Worm (Caenorhabditis elegans) whole organism, L4 larva: Measurements from ENCODE around the gene F26G1.5.

Experiments
- F37D6.2 ChIP-seq: sonication (generic microtip); optimal IDR thresholded peaks from 2 replicates; lab custom pipeline; 2016; ENCODE audit warnings: mild to moderate bottlenecking, missing genetic modification characterization, missing compliant biosample characterization
- R02D3.7 ChIP-seq: fragments of 150-350 bp; sonication (generic microtip); optimal IDR thresholded peaks from 3 replicates; lab custom pipeline; 2014; ENCODE audit warnings: missing biosample characterization, missing genetic modification characterization
- T26A8.4 ChIP-seq: fragments of 200-800 bp; sonication (Bioruptor generic); IDR thresholded peaks from 2 replicates; pipeline ENCODE4 v1.3.6; 2022; ENCODE audit warnings: missing genetic modification characterization, missing compliant biosample characterization
- Y105C5A.15 ChIP-seq: fragments of 200-800 bp; sonication (Bioruptor generic); IDR thresholded peaks from 2 replicates; pipeline ENCODE4 v1.3.6; 2022; ENCODE audit warnings: missing genetic modification characterization, missing compliant biosample characterization
- Y48G9A.11 ChIP-seq: fragments of 200-800 bp; sonication (Bioruptor generic); IDR thresholded peaks from 2 replicates; pipeline ENCODE4 v1.3.6; 2022; ENCODE audit warnings: missing genetic modification reagents, missing genetic modification characterization, missing compliant biosample characterization
- Y5F2A.4 ChIP-seq: fragments of 200-800 bp; sonication (Bioruptor generic); optimal IDR thresholded peaks from 2 replicates; lab custom pipeline; 2018; ENCODE audit warnings: mild to moderate bottlenecking, missing genetic modification characterization, missing compliant biosample characterization
- Y75B8A.6 ChIP-seq: fragments of 200-800 bp; sonication (Bioruptor generic); IDR thresholded peaks from 2 replicates; pipeline ENCODE4 v1.3.6; 2022; ENCODE audit warnings: missing genetic modification reagents, missing genetic modification characterization, missing compliant biosample characterization
- aha-1 ChIP-seq: fragments of 150-350 bp; peaks from one replicate; lab custom pipeline; 2014; ENCODE audit warnings: missing biosample characterization, missing genetic modification characterization
- ama-1 ChIP-seq: fragments of 150-350 bp; optimal IDR thresholded peaks from 2 replicates; lab custom pipeline; 2014; ENCODE audit warnings: inconsistent platforms, mixed read lengths
- ceh-28 ChIP-seq: fragments of 150-350 bp; optimal IDR thresholded peaks from 2 replicates; lab custom pipeline; 2014; ENCODE audit warnings: missing biosample characterization, missing genetic modification reagents, missing genetic modification characterization
- ceh-32 ChIP-seq: sonication (generic microtip); optimal IDR thresholded peaks from 2 replicates; lab custom pipeline; 2016; ENCODE audit warnings: mild to moderate bottlenecking, missing genetic modification characterization, missing compliant biosample characterization; ENCODE audit not compliant: poor library complexity
- ceh-82 ChIP-seq: sonication (generic microtip); optimal IDR thresholded peaks from 2 replicates; lab custom pipeline; 2017; ENCODE audit warnings: missing biosample characterization, missing genetic modification characterization
- ces-1 ChIP-seq: fragments of 150-350 bp; sonication (generic microtip); optimal IDR thresholded peaks from 4 replicates; lab custom pipeline; 2014; ENCODE audit warnings: missing biosample characterization, missing genetic modification reagents, missing genetic modification characterization
- ctbp-1 ChIP-seq: fragments of 200-800 bp; sonication (Bioruptor generic); IDR thresholded peaks from 2 replicates; pipeline ENCODE4 v1.3.6; 2022; ENCODE audit warnings: missing genetic modification reagents, missing genetic modification characterization, missing compliant biosample characterization
- daf-12 ChIP-seq: fragments of 150-350 bp; optimal IDR thresholded peaks from 2 replicates; lab custom pipeline; 2014; ENCODE audit warnings: missing biosample characterization, missing genetic modification reagents, missing genetic modification characterization
- dmd-6 ChIP-seq: fragments of 200-800 bp; sonication (Bioruptor generic); IDR thresholded peaks from 2 replicates; pipeline ENCODE4 v1.3.6; 2022; ENCODE audit warnings: missing genetic modification reagents, missing genetic modification characterization, missing compliant biosample characterization
- dmd-8 ChIP-seq: fragments of 200-800 bp; sonication (Bioruptor generic); IDR thresholded peaks from 2 replicates; pipeline ENCODE4 v1.3.6; 2022; ENCODE audit warnings: missing genetic modification characterization, missing compliant biosample characterization
- dmd-9 ChIP-seq: fragments of 200-800 bp; sonication (Bioruptor generic); IDR thresholded peaks from 2 replicates; pipeline ENCODE4 v1.3.6; 2022; ENCODE audit warnings: missing genetic modification reagents, missing genetic modification characterization, missing compliant biosample characterization
- duxl-1 ChIP-seq: sonication (generic microtip); optimal IDR thresholded peaks from 2 replicates; lab custom pipeline; 2016; ENCODE audit warnings: mild to moderate bottlenecking, missing genetic modification characterization, moderate library complexity, missing compliant biosample characterization; ENCODE audit not compliant: poor library complexity
- dve-1 ChIP-seq: sonication (generic microtip); optimal IDR thresholded peaks from 2 replicates; lab custom pipeline; 2017; ENCODE audit warnings: antibody characterized with exemption, mild to moderate bottlenecking, missing genetic modification characterization, missing compliant biosample characterization; ENCODE audit not compliant: insufficient read depth
- fos-1 ChIP-seq: fragments of 150-350 bp; optimal IDR thresholded peaks from 2 replicates; lab custom pipeline; 2014; ENCODE audit warnings: missing biosample characterization, missing genetic modification characterization
- hlh-11 ChIP-seq: fragments of 200-800 bp; sonication (Bioruptor generic); optimal IDR thresholded peaks from 2 replicates; lab custom pipeline; 2018; ENCODE audit warnings: mild to moderate bottlenecking, missing genetic modification characterization, missing compliant biosample characterization
- hlh-30 ChIP-seq: sonication (generic microtip); optimal IDR thresholded peaks from 2 replicates; lab custom pipeline; 2017; ENCODE audit warnings: antibody characterized with exemption, mild to moderate bottlenecking, missing genetic modification characterization, missing compliant biosample characterization; ENCODE audit not compliant: insufficient read depth
- lin-29 ChIP-seq: fragments of 200-800 bp; sonication (Bioruptor generic); IDR thresholded peaks from 2 replicates; pipeline ENCODE4 v1.3.6; 2022; ENCODE audit warnings: missing genetic modification reagents, missing genetic modification characterization, missing compliant biosample characterization
- lin-39 ChIP-seq: fragments of 150-350 bp; optimal IDR thresholded peaks from 2 replicates; lab custom pipeline; 2014; ENCODE audit warnings: missing biosample characterization, missing genetic modification reagents, missing genetic modification characterization
- lsy-2 ChIP-seq, 2 experiments: fragments of 150-350 bp in 1 of 2; sonication (generic microtip) in 1 of 2; optimal IDR thresholded peaks; 2 replicates each; lab custom pipeline; 2014 to 2017; ENCODE audit warnings: missing biosample characterization in 2 of 2, missing genetic modification characterization in 2 of 2
- madf-9 ChIP-seq: fragments of 200-800 bp; sonication (Bioruptor generic); conservative IDR thresholded peaks from 2 replicates; pipeline ENCODE4 v1.3.6; 2022; ENCODE audit warnings: missing genetic modification reagents, missing genetic modification characterization, missing compliant biosample characterization
- mdl-1 ChIP-seq, 2 experiments: fragments of 150-350 bp in 1 of 2; sonication (generic microtip) in 1 of 2; optimal IDR thresholded peaks; 2 replicates each; lab custom pipeline; 2014 to 2017; ENCODE audit warnings: missing biosample characterization in 2 of 2, missing genetic modification characterization in 2 of 2
- mes-2 ChIP-seq: sonication (generic microtip); optimal IDR thresholded peaks from 2 replicates; lab custom pipeline; 2016; ENCODE audit warnings: missing genotype, mild to moderate bottlenecking, missing genetic modification characterization, missing compliant biosample characterization; ENCODE audit not compliant: poor library complexity, severe bottlenecking
- mxl-2 ChIP-seq: fragments of 200-800 bp; sonication (Bioruptor generic); conservative IDR thresholded peaks from 2 replicates; pipeline ENCODE4 v1.3.6; 2022; ENCODE audit warnings: missing genetic modification reagents, missing genetic modification characterization, missing compliant biosample characterization
- nhr-10 ChIP-seq: fragments of 150-350 bp; optimal IDR thresholded peaks from 2 replicates; lab custom pipeline; 2014; ENCODE audit warnings: missing biosample characterization, missing genetic modification characterization
- nhr-102 ChIP-seq: sonication (generic microtip); optimal IDR thresholded peaks from 2 replicates; lab custom pipeline; 2016; ENCODE audit warnings: mild to moderate bottlenecking, missing genetic modification characterization, moderate library complexity, missing compliant biosample characterization
- nhr-237 ChIP-seq: sonication (generic microtip); optimal IDR thresholded peaks from 2 replicates; lab custom pipeline; 2017; ENCODE audit warnings: missing biosample characterization, missing genetic modification characterization
- nhr-25 ChIP-seq: sonication (generic microtip); optimal IDR thresholded peaks from 2 replicates; lab custom pipeline; 2017; ENCODE audit warnings: missing genetic modification characterization, mild to moderate bottlenecking, missing compliant biosample characterization, antibody characterized with exemption, moderate library complexity, borderline replicate concordance; ENCODE audit not compliant: insufficient read depth
- nhr-28 ChIP-seq: fragments of 150-350 bp; optimal IDR thresholded peaks from 2 replicates; lab custom pipeline; 2014; ENCODE audit warnings: missing biosample characterization, missing genetic modification characterization
- nhr-41 ChIP-seq: fragments of 200-800 bp; sonication (Bioruptor generic); IDR thresholded peaks from 2 replicates; pipeline ENCODE4 v1.3.6; 2022; ENCODE audit warnings: missing genetic modification reagents, missing genetic modification characterization, missing compliant biosample characterization
- nhr-48 ChIP-seq: sonication (generic microtip); optimal IDR thresholded peaks from 2 replicates; lab custom pipeline; 2016; ENCODE audit warnings: mild to moderate bottlenecking, missing genetic modification characterization, missing compliant biosample characterization
- nhr-6 ChIP-seq: fragments of 150-350 bp; optimal IDR thresholded peaks from 2 replicates; lab custom pipeline; 2014; ENCODE audit warnings: missing biosample characterization, missing genetic modification characterization
- nhr-77 ChIP-seq: fragments of 150-350 bp; optimal IDR thresholded peaks from 2 replicates; lab custom pipeline; 2014; ENCODE audit warnings: missing biosample characterization, missing genetic modification characterization
- php-3 ChIP-seq: fragments of 200-800 bp; sonication (Bioruptor generic); IDR thresholded peaks from 2 replicates; pipeline ENCODE4 v1.3.6; 2022; ENCODE audit warnings: missing genetic modification reagents, missing genetic modification characterization, missing compliant biosample characterization
- pqm-1 ChIP-seq: sonication (generic microtip); optimal IDR thresholded peaks from 2 replicates; lab custom pipeline; 2017; ENCODE audit warnings: missing biosample characterization, missing genetic modification characterization
- rbr-2 ChIP-seq: sonication (generic microtip); optimal IDR thresholded peaks from 2 replicates; lab custom pipeline; 2016; ENCODE audit warnings: missing genotype, missing genetic modification characterization, missing compliant biosample characterization
- sdz-12 ChIP-seq: fragments of 200-800 bp; sonication (Bioruptor generic); optimal IDR thresholded peaks from 2 replicates; lab custom pipeline; 2018; ENCODE audit warnings: mild to moderate bottlenecking, missing genetic modification characterization, missing compliant biosample characterization
- snpc-1.2 ChIP-seq: fragments of 200-800 bp; sonication (Bioruptor generic); IDR thresholded peaks from 2 replicates; pipeline ENCODE4 v1.3.6; 2022; ENCODE audit warnings: missing genetic modification reagents, missing genetic modification characterization, missing compliant biosample characterization
- snpc-4 ChIP-seq: fragments of 150-350 bp; optimal IDR thresholded peaks from 2 replicates; lab custom pipeline; 2014; ENCODE audit warnings: missing biosample characterization, missing genetic modification characterization
- spr-3 ChIP-seq: fragments of 200-800 bp; sonication (Bioruptor generic); optimal IDR thresholded peaks from 2 replicates; lab custom pipeline; 2018; ENCODE audit warnings: mild to moderate bottlenecking, missing genetic modification characterization, missing compliant biosample characterization
- tag-97 ChIP-seq: fragments of 200-800 bp; sonication (Bioruptor generic); IDR thresholded peaks from 2 replicates; pipeline ENCODE4 v1.3.6; 2022; ENCODE audit warnings: missing genetic modification characterization, missing compliant biosample characterization
- vab-7 ChIP-seq: fragments of 200-800 bp; sonication (Bioruptor generic); IDR thresholded peaks from 2 replicates; pipeline ENCODE4 v1.3.6; 2022; ENCODE audit warnings: missing genetic modification reagents, missing genetic modification characterization, missing compliant biosample characterization
- zag-1 ChIP-seq: fragments of 150-350 bp; optimal IDR thresholded peaks from 2 replicates; lab custom pipeline; 2014; ENCODE audit warnings: missing biosample characterization, missing genetic modification characterization
- zfp-2 ChIP-seq: sonication (generic microtip); optimal IDR thresholded peaks from 2 replicates; lab custom pipeline; 2016; ENCODE audit warnings: mild to moderate bottlenecking, missing genetic modification characterization, missing compliant biosample characterization

F26G1.5 gene

DNA sequence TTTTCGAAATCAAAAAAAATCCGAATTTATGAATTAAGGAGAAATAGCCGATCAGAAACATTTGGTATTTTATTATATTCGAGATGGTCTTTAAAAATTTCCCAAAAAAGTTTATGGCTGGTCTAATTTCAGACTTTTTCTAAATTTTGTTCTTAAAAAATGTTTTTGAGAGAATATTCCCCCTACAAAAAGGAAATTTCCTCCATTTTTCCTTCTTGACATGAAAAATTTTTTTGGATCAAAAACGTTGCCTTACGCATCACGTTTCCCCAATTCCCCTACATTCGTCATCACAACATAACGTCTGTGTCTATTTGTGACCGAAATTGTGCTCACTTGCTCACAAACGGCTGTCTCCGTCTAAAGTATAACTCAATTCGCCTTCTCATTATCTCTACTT, 22.1 kb upstream of the F26G1.5 start:
- TF ChIP-seq lin-29 (GFP tag; lab: Robert Waterston, UW) (no peak), aha-1 (tag; lab: Kevin White, UChicago) (peak; percentile 95)

DNA sequence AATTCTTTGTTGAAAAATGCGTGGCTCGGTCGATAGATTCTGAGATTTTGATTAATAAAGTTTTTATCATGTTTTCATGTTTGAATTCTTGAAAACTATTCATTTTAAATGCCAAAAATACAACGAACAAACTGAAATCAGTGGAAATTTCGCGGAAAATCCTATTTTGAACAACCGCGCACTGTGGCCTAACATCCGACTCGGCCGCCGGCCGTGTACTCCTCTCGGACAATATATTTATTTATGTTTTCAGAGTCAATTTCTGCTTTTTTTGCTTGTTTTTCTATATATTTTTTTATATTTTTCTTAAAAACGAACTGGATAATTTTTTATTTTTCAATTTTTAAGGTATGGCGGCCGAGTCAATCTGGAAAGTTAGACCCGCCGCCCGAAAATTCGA, 20.1 kb upstream of the F26G1.5 start, which contains the start of gene F26G1.1:
TSS of gene F26G1.1 (plus strand) at position 347 of the 400 bp plus-strand sequence.
- TF ChIP-seq nhr-28 (tag; lab: Kevin White, UChicago) = no peak
- no peak for TF ChIP-seq ama-1 (lab: Kevin White, UChicago)
- no peak for TF ChIP-seq pqm-1 (tag; lab: Kevin White, UChicago)
- TF ChIP-seq zag-1 (tag; lab: Kevin White, UChicago) = no peak
- TF ChIP-seq hlh-30 (tag; lab: Kevin White, UChicago) = no peak
- TF ChIP-seq nhr-25 (tag; lab: Kevin White, UChicago) = no peak
- TF ChIP-seq snpc-1.2 (GFP tag; lab: Robert Waterston, UW) = no peak
- no peak for TF ChIP-seq lin-39 (tag; lab: Kevin White, UChicago)
- TF ChIP-seq vab-7 = 0 out of 2 replicates have a peak, but pooled peaks have one; percentile 9
- TF ChIP-seq ces-1 (GFP tag; lab: Kevin White, UChicago) = no peak
- TF ChIP-seq nhr-10 (tag; lab: Kevin White, UChicago) = no peak
- no peak for TF ChIP-seq R02D3.7 (tag; lab: Kevin White, UChicago)
- TF ChIP-seq F37D6.2 = no peak
- TF ChIP-seq tag-97 (GFP tag; lab: Robert Waterston, UW) = no peak
- no peak for TF ChIP-seq lsy-2 (tag; optimal IDR thresholded peaks at IDR 0.05; lab: Kevin White, UChicago)
- peak; percentile 42 for TF ChIP-seq duxl-1 (tag; lab: Kevin White, UChicago)
- no peak for TF ChIP-seq dve-1 (tag; lab: Kevin White, UChicago)
- peak; percentile 30 for TF ChIP-seq nhr-6 (tag; lab: Kevin White, UChicago)
- TF ChIP-seq hlh-11 (tag; lab: Kevin White, UChicago) = no peak
- no peak for TF ChIP-seq ctbp-1
- TF ChIP-seq nhr-77 (tag; lab: Kevin White, UChicago) = no peak
- no peak for TF ChIP-seq Y75B8A.6 (GFP tag; lab: Robert Waterston, UW)
- TF ChIP-seq sdz-12 (GFP tag; lab: Kevin White, UChicago) = no peak
- no peak for TF ChIP-seq Y105C5A.15 (GFP tag; lab: Robert Waterston, UW)
- TF ChIP-seq mes-2 (tag; lab: Kevin White, UChicago) = peak; percentile 98
- TF ChIP-seq ceh-32 = no peak
- TF ChIP-seq snpc-4 (tag; lab: Kevin White, UChicago) = no peak
- no peak for TF ChIP-seq Y5F2A.4
- peak; percentile 90 for TF ChIP-seq dmd-9 (GFP tag; lab: Robert Waterston, UW)
- TF ChIP-seq Y48G9A.11 (GFP tag; lab: Robert Waterston, UW) = peak; percentile 91
- no peak for TF ChIP-seq fos-1 (tag; lab: Kevin White, UChicago)
- TF ChIP-seq T26A8.4 (GFP tag; lab: Robert Waterston, UW) = no peak
- TF ChIP-seq ceh-28 (tag; lab: Kevin White, UChicago) = no peak
- no peak for TF ChIP-seq php-3
- no peak for TF ChIP-seq dmd-8
- peak; percentile 36 for TF ChIP-seq nhr-102 (tag; lab: Kevin White, UChicago)
- TF ChIP-seq ceh-82 (tag; lab: Kevin White, UChicago) = no peak
- TF ChIP-seq nhr-48 = no peak
- no peak for TF ChIP-seq nhr-237 (tag; lab: Kevin White, UChicago)
- TF ChIP-seq rbr-2 = peak; percentile 6
- TF ChIP-seq mxl-2 = no peak
- TF ChIP-seq zfp-2 (tag; lab: Kevin White, UChicago) = no peak
- no peak for TF ChIP-seq nhr-41 (GFP tag; lab: Robert Waterston, UW)
- TF ChIP-seq mdl-1 (tag; optimal IDR thresholded peaks at IDR 0.05; lab: Kevin White, UChicago) = no peak
- no peak for TF ChIP-seq daf-12
- TF ChIP-seq dmd-6 (GFP tag; lab: Robert Waterston, UW) = peak; percentile 59
- peak; percentile 76 for TF ChIP-seq madf-9 (GFP tag; lab: Robert Waterston, UW)
- TF ChIP-seq spr-3 (GFP tag; lab: Kevin White, UChicago) = no peak
